Worm (Caenorhabditis elegans) whole organism, late embryonic: ENCODE data around the gene zmp-3.

Experiments used
- Y22D7AL.16 ChIP-seq: sonication (generic microtip); optimal IDR thresholded peaks from 2 replicates; lab custom pipeline; 2016; ENCODE audit warnings: missing genetic modification characterization, missing compliant biosample characterization
- hlh-6 ChIP-seq: sonication (generic microtip); optimal IDR thresholded peaks from 2 replicates; lab custom pipeline; 2016; ENCODE audit warnings: missing genotype, missing genetic modification characterization, missing compliant biosample characterization
- nhr-11 ChIP-seq: fragments of 150-350 bp; optimal IDR thresholded peaks from 2 replicates; lab custom pipeline; 2014; ENCODE audit warnings: missing biosample characterization, missing genetic modification characterization
- pag-3 ChIP-seq: sonication (generic microtip); optimal IDR thresholded peaks from 2 replicates; lab custom pipeline; 2016; ENCODE audit warnings: missing compliant biosample characterization, missing genetic modification characterization, borderline replicate concordance
- pha-4 ChIP-seq: fragments of 150-350 bp; optimal IDR thresholded peaks from 2 replicates; lab custom pipeline; 2018; ENCODE audit warnings: missing biosample characterization, missing genetic modification reagents, missing genetic modification characterization
- unc-86 ChIP-seq: sonication (generic microtip); optimal IDR thresholded peaks from 2 replicates; lab custom pipeline; 2016; ENCODE audit warnings: missing genetic modification characterization, missing compliant biosample characterization

ce11 chrV:2881016-2881415 lies 28.4 kb downstream of the zmp-3 start, which contains the start of gene ifc-1:
- TF ChIP-seq nhr-11 (no peak), pag-3 (tag; lab: Kevin White, UChicago) (no peak), hlh-6 (tag; lab: Kevin White, UChicago) (no peak), unc-86 (no peak), Y22D7AL.16 (tag; lab: Kevin White, UChicago) (no peak), pha-4 (tag; lab: Kevin White, UChicago) (no peak)
